Fruit fly (Drosophila melanogaster): ENCODE results near the gene CG12236.
A peak's percentile ranks its signal among the peaks of the same experiment; 100 is the strongest.

Gene CG12236

dm6 chrX:5923124-5923523 is 15.2 kb downstream of the CG12236 start (continued):
- no peak for TF ChIP-seq Awh (GFP tag; IDR thresholded peaks at IDR 0.05)
- no peak for TF ChIP-seq btn (GFP tag; optimal IDR thresholded peaks at IDR 0.05)
- TF ChIP-seq CG7928 (GFP tag; optimal IDR thresholded peaks at IDR 0.05) = no peak
- TF ChIP-seq bowl (GFP tag; IDR thresholded peaks at IDR 0.05) = no peak
- TF ChIP-seq Dek (tag; optimal IDR thresholded peaks at IDR 0.05) = no peak
- no peak for TF ChIP-seq dan (GFP tag; IDR thresholded peaks at IDR 0.05)
- TF ChIP-seq CG14710 (tag; optimal IDR thresholded peaks at IDR 0.05) = no peak
- TF ChIP-seq Ets65A (GFP tag) = no peak
- 0 out of 3 replicates have a peak, but pooled peaks have one; percentile 11 for TF ChIP-seq mld (GFP tag; IDR thresholded peaks at IDR 0.05; ENCODE audit: partially characterized antibody)
- TF ChIP-seq ftz-f1 (GFP tag; optimal IDR thresholded peaks at IDR 0.05) = no peak
- TF ChIP-seq Tbp (GFP tag; optimal IDR thresholded peaks at IDR 0.05) = no peak
- TF ChIP-seq ato (GFP tag; IDR thresholded peaks at IDR 0.05; ENCODE audit: partially characterized antibody) = no peak
- TF ChIP-seq nmo (GFP tag; optimal IDR thresholded peaks at IDR 0.05) = peak; percentile 7
- TF ChIP-seq dmrt99B (tag; optimal IDR thresholded peaks at IDR 0.05) = peak; percentile 47
- no peak for TF ChIP-seq insv (GFP tag; optimal IDR thresholded peaks at IDR 0.05)
- TF ChIP-seq CG30020 (tag; optimal IDR thresholded peaks at IDR 0.05) = no peak
- TF ChIP-seq CG9932 (GFP tag; IDR thresholded peaks at IDR 0.05) = peak; percentile 24; the same call in 1 of the 2 replicates
- no peak for TF ChIP-seq gcm2 (GFP tag; optimal IDR thresholded peaks at IDR 0.05)
- no peak for TF ChIP-seq Dp (GFP tag; optimal IDR thresholded peaks at IDR 0.05)
- no peak for TF ChIP-seq gfzf (GFP tag; optimal IDR thresholded peaks at IDR 0.05)
- no peak for TF ChIP-seq CG15479 (GFP tag; optimal IDR thresholded peaks at IDR 0.05)
- TF ChIP-seq Ada2b (GFP tag; IDR thresholded peaks at IDR 0.05) = peak; percentile 42
- TF ChIP-seq D19A (tag; optimal IDR thresholded peaks at IDR 0.05) = no peak
- TF ChIP-seq CG31441 (GFP tag; IDR thresholded peaks at IDR 0.05) = 0 out of 2 replicates have a peak, but pooled peaks have one; percentile 28
- no peak for TF ChIP-seq Sry-δ (GFP tag; optimal IDR thresholded peaks at IDR 0.05)
- TF ChIP-seq phol (tag; optimal IDR thresholded peaks at IDR 0.05) = peak; percentile 3
- TF ChIP-seq CG11247 (GFP tag; IDR thresholded peaks at IDR 0.05) = no peak
- TF ChIP-seq lmd (GFP tag; IDR thresholded peaks at IDR 0.05) = peak; percentile 44
- no peak for TF ChIP-seq CG14667 (GFP tag; IDR thresholded peaks at IDR 0.05)
- TF ChIP-seq fru (optimal IDR thresholded peaks at IDR 0.05) = no peak
- no peak for TF ChIP-seq nom (GFP tag; optimal IDR thresholded peaks at IDR 0.05)
- no peak for TF ChIP-seq YL-1 (GFP tag; optimal IDR thresholded peaks at IDR 0.05)
- no peak for TF ChIP-seq CG2875 (GFP tag; optimal IDR thresholded peaks at IDR 0.05)
- no peak for TF ChIP-seq CG6272 (GFP tag; IDR thresholded peaks at IDR 0.05)
- no peak for TF ChIP-seq eyg (GFP tag; optimal IDR thresholded peaks at IDR 0.05)
- no peak for TF ChIP-seq CG17359 (tag; optimal IDR thresholded peaks at IDR 0.05)
- TF ChIP-seq CG2116 (GFP tag; optimal IDR thresholded peaks at IDR 0.05) = no peak
- TF ChIP-seq Drgx (GFP tag; IDR thresholded peaks at IDR 0.05) = no peak
- no peak for TF ChIP-seq CG3281 (GFP tag; optimal IDR thresholded peaks at IDR 0.05)
- no peak for TF ChIP-seq CG11398 (GFP tag; optimal IDR thresholded peaks at IDR 0.05)
- no peak for TF ChIP-seq wor (GFP tag; IDR thresholded peaks at IDR 0.05)
- TF ChIP-seq CG12769 (tag; optimal IDR thresholded peaks at IDR 0.05) = peak; percentile 31
- TF ChIP-seq lola (GFP tag; optimal IDR thresholded peaks at IDR 0.05) = no peak
- no peak for TF ChIP-seq schlank (tag; optimal IDR thresholded peaks at IDR 0.05)
- no peak for TF ChIP-seq tll (GFP tag; optimal IDR thresholded peaks at IDR 0.05)
- no peak for TF ChIP-seq sima (GFP tag; optimal IDR thresholded peaks at IDR 0.05)
- no peak for TF ChIP-seq CTCF (GFP tag; optimal IDR thresholded peaks at IDR 0.05)
- TF ChIP-seq Eip74EF (GFP tag; optimal IDR thresholded peaks at IDR 0.05) = no peak
- TF ChIP-seq gsb-n (tag; optimal IDR thresholded peaks at IDR 0.05) = no peak
- TF ChIP-seq NC2α (GFP tag; optimal IDR thresholded peaks at IDR 0.05) = no peak
- no peak for TF ChIP-seq vfl (GFP tag; optimal IDR thresholded peaks at IDR 0.05)
- no peak for TF ChIP-seq Mad (GFP tag; optimal IDR thresholded peaks at IDR 0.05)

Data from whole organism, embryonic.